Fruit fly (Drosophila melanogaster): Measurements from ENCODE around the gene CG2617.

DNA sequence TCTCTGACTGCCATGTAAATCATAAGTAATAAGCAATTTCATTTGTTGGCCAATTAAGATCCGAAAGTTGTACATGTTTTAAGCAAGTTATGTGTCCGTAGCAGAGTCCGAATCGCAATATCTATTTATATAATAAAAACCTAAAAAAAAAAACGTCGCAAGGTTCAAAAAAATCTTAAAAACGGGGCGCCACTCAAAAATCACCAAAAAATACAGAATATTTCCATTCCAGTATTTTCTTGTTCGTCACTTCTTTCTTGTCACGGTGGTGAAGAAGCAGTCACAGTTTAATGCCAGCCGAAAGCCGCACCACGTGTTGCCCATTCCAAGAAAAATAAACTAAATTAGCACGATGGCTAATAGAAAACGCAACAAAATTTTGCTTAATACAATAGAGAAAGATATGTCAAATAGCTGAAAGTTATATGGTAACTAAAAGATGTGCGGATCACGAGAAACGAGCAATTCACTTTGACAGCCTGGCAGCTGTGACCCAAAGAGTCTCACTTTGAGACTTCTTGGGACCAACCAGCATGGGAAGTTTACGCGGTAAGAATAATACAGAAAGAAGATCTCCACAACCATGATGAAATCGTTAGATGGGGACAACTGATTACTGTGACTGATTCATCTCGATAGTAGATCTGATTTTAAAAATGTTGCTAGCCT lies 34.8 kb upstream of the CG2617 start:
- TF ChIP-seq CG8478 (optimal IDR thresholded peaks at IDR 0.05): no peak
- no peak for TF ChIP-seq Dll (optimal IDR thresholded peaks at IDR 0.05)
- no peak for TF ChIP-seq psq (optimal IDR thresholded peaks at IDR 0.05)
- TF ChIP-seq EcR (GFP tag; optimal IDR thresholded peaks at IDR 0.05): no peak
- TF ChIP-seq pan (optimal IDR thresholded peaks at IDR 0.05): no peak

Data from whole organism.